Fruit fly (Drosophila melanogaster): ENCODE data around the gene Cad86C.

- TF ChIP-seq CG17612 (GFP tag; IDR thresholded peaks at IDR 0.05) (no peak), cad (GFP tag; optimal IDR thresholded peaks at IDR 0.05) (no peak)
Measured at dm6 chr3R:10803855-10804254, 23.0 kb upstream of the Cad86C start, which contains the start of gene CG14692.
